Fruit fly (Drosophila melanogaster) whole organism, prepupa: ENCODE data around the gene CG6610.

Source experiments
- CG34406 ChIP-seq: fragments of 200-800 bp; sonication (Bioruptor generic); optimal IDR thresholded peaks from 3 replicates; lab custom pipeline; 2016; ENCODE audit warnings: missing biosample characterization, missing genetic modification characterization
- CG8119 ChIP-seq: fragments of 200-800 bp; sonication (Bioruptor generic); IDR thresholded peaks from 3 replicates; pipeline ENCODE4 v1.3.6; 2022; ENCODE audit warnings: missing biosample characterization, missing genetic modification characterization
- CG8632 ChIP-seq: fragments of 200-800 bp; sonication (Bioruptor generic); optimal IDR thresholded peaks from 3 replicates; lab custom pipeline; 2016; ENCODE audit warnings: missing biosample characterization, missing genetic modification characterization
- Lpt ChIP-seq: fragments of 200-800 bp; sonication (Bioruptor generic); optimal IDR thresholded peaks from 3 replicates; lab custom pipeline; 2016; ENCODE audit warnings: missing biosample characterization, missing genetic modification characterization
- Met ChIP-seq: fragments of 200-800 bp; sonication (Bioruptor generic); optimal IDR thresholded peaks from 3 replicates; lab custom pipeline; 2016; ENCODE audit warnings: missing biosample characterization, missing genetic modification characterization
- dsx ChIP-seq: fragments of 200-800 bp; optimal IDR thresholded peaks from 3 replicates; lab custom pipeline; 2019; ENCODE audit warnings: missing biosample characterization, mild to moderate bottlenecking, missing genetic modification characterization, moderate library complexity; ENCODE audit not compliant: poor library complexity, severe bottlenecking
- pdm3 ChIP-seq: fragments of 200-800 bp; sonication (Bioruptor generic); optimal IDR thresholded peaks from 3 replicates; lab custom pipeline; 2016; ENCODE audit warnings: missing biosample characterization, missing genetic modification characterization

DNA sequence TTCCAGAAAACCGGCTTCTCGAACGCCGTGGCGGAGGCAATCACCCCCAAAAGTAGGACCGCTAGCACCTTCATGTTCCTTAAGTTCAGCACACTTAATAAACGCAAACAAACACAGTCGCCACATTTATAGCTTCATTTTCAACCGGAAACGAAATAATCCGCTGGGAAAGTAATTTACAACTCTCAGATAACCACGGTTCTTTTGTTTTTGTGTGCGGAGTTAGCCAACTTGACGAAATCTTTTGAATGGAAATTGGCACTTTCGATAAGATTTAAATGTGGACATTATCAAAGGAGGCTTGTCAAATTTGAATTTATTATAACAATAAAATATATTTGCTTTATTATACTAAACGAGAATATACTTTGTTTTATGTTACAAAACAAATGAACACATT, 21.0 kb upstream of the CG6610 start, which contains the start of gene Jon65Ai:
- no peak for TF ChIP-seq CG8632 (GFP tag; lab: Kevin White, UChicago)
- TF ChIP-seq pdm3 (GFP tag; lab: Kevin White, UChicago) = no peak
- TF ChIP-seq CG8119 (GFP tag; lab: Robert Waterston, UW) = no peak
- TF ChIP-seq Met = no peak
- no peak for TF ChIP-seq Lpt (GFP tag; lab: Kevin White, UChicago)
- no peak for TF ChIP-seq CG34406
- TF ChIP-seq dsx (GFP tag; lab: Kevin White, UChicago) = no peak
